Worm (Caenorhabditis elegans): ENCODE data around the gene dop-4.
A peak's percentile ranks its signal among the peaks of the same experiment; 100 is the strongest.

dop-4 gene

DNA sequence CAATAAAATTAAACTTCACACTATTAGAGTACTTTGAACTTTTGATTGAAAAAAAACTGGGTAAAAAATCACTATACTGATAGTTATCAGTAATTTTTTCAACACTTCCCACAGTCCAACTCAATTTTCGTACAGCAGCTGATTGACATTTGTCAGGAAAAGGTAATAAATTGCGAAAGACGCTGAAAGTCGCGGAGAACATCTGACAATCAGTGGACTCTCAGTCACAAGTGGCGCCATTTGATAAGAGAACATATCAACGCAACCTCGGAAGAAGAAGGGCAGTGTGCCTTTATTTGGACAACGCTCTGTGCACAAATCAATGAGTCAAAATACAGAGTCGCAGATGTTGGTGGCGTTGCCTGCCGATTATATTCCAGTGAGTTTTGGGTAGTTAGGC lies 22.5 kb upstream of the dop-4 start, which contains the start of gene C52B11.5 (continued):
- TF ChIP-seq nhr-48 (tag; optimal IDR thresholded peaks at IDR 0.05) (peak; percentile 83), dve-1 (tag; optimal IDR thresholded peaks at IDR 0.05; ENCODE audit: insufficient read depth) (peak; percentile 90), nhr-77 (tag; optimal IDR thresholded peaks at IDR 0.05) (peak; percentile 79), hlh-30 (tag; optimal IDR thresholded peaks at IDR 0.05; ENCODE audit: insufficient read depth) (peak; percentile 71), hlh-11 (tag; optimal IDR thresholded peaks at IDR 0.05) (peak; percentile 97), mep-1 (tag; optimal IDR thresholded peaks at IDR 0.05) (peak; percentile 57)

- TF ChIP-seq ceh-28 (tag; optimal IDR thresholded peaks at IDR 0.05) = no peak
- no peak for TF ChIP-seq rbr-2 (tag; optimal IDR thresholded peaks at IDR 0.05)
- TF ChIP-seq unc-62 (GFP tag; optimal IDR thresholded peaks at IDR 0.05 in 1 of 2) = peak in 1 of 2 experiments; percentile 80
- no peak for TF ChIP-seq unc-62 (tag; optimal IDR thresholded peaks at IDR 0.05)
- no peak for TF ChIP-seq ZK546.5 (tag; optimal IDR thresholded peaks at IDR 0.05)
- TF ChIP-seq mdl-1 (tag; optimal IDR thresholded peaks at IDR 0.05) = no peak
Observed at ce11 chrX:1292894-1293293, 2.2 kb upstream of the dop-4 start.

DNA sequence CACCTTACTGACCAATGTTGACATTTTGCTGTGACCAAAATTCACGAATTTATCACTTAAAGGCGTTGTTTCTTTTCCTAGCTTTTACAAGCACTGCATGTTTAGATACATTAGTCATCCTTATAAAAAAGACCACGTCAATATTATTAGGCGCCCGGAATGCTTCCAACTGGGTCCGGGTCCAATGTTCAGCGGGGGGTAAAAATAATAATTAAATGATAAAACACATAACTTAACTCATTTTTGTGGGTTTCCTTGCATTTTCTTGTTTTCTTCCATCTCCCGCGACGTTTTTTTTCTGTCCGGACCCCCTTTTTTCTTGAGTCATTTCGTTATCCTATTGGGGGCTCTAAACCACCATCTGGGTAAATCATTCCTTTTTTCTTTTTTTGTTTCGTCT lies 1.6 kb upstream of the dop-4 start:
- no peak for TF ChIP-seq arid-1 (GFP tag; conservative IDR thresholded peaks at IDR 0.05)
- peak; percentile 91 for TF ChIP-seq aha-1 (tag)
- TF ChIP-seq attf-4 (tag; optimal IDR thresholded peaks at IDR 0.05) = no peak

ce11 chrX:1295713-1296112 lies 660 bp downstream of the dop-4 start:
- TF ChIP-seq unc-62 (GFP tag; optimal IDR thresholded peaks at IDR 0.05 in 1 of 2) = peak in 1 of 2 experiments; percentile 94
- TF ChIP-seq unc-62 (tag; optimal IDR thresholded peaks at IDR 0.05) = no peak
- no peak for TF ChIP-seq aly-2 (tag; optimal IDR thresholded peaks at IDR 0.05)

ce11 chrX:1299849-1300248 lies 4.8 kb downstream of the dop-4 start, which contains the start of gene inso-1:
TSS of gene inso-1 (plus strand) at chrX:1300149.
- TF ChIP-seq Y105C5A.15 (GFP tag; IDR thresholded peaks at IDR 0.05) (no peak), aha-1 (tag) (peak; percentile 33)

- TF ChIP-seq ceh-82 (tag; optimal IDR thresholded peaks at IDR 0.05) (no peak), Y48G9A.11 (GFP tag; IDR thresholded peaks at IDR 0.05) (no peak), Y5F2A.4 (GFP tag; optimal IDR thresholded peaks at IDR 0.05) (no peak), dpl-1 (GFP tag; optimal IDR thresholded peaks at IDR 0.05) (peak; percentile 62), lim-7 (GFP tag; IDR thresholded peaks at IDR 0.05) (0 out of 2 replicates have a peak, but pooled peaks have one; percentile 39), sdz-12 (GFP tag; optimal IDR thresholded peaks at IDR 0.05) (no peak), daf-12 (tag; optimal IDR thresholded peaks at IDR 0.05) (no peak), mxl-3 (GFP tag; optimal IDR thresholded peaks at IDR 0.05) (peak; percentile 80), F37D6.2 (tag; optimal IDR thresholded peaks at IDR 0.05) (peak; percentile 33), nhr-76 (tag; optimal IDR thresholded peaks at IDR 0.05) (no peak), mdl-1 (tag; optimal IDR thresholded peaks at IDR 0.05) (peak in 1 of 2 experiments; percentile 64), skn-1 (tag; optimal IDR thresholded peaks at IDR 0.05) (no peak), arid-1 (GFP tag; conservative IDR thresholded peaks at IDR 0.05) (no peak), lin-13 (GFP tag; optimal IDR thresholded peaks at IDR 0.05) (peak; percentile 65), tra-1 (GFP tag; IDR thresholded peaks at IDR 0.05) (peak; percentile 45; the same call in 1 of the 2 replicates), saeg-2 (GFP tag; IDR thresholded peaks at IDR 0.05) (0 out of 2 replicates have a peak, but pooled peaks have one; percentile 56), nhr-42 (GFP tag; IDR thresholded peaks at IDR 0.05) (no peak), nhr-48 (tag; optimal IDR thresholded peaks at IDR 0.05) (peak; percentile 51), snpc-4 (tag; optimal IDR thresholded peaks at IDR 0.05) (no peak), T20F7.1 (GFP tag; optimal IDR thresholded peaks at IDR 0.05) (no peak), nhr-25 (tag; optimal IDR thresholded peaks at IDR 0.05; ENCODE audit: borderline replicate concordance, insufficient read depth) (no peak), mdt-29 (GFP tag; IDR thresholded peaks at IDR 0.05) (0 out of 2 replicates have a peak, but pooled peaks have one; percentile 14), jun-1 (tag; optimal IDR thresholded peaks at IDR 0.05) (no peak), ztf-11 (tag; optimal IDR thresholded peaks at IDR 0.05) (no peak), zip-11 (GFP tag; IDR thresholded peaks at IDR 0.05) (no peak), attf-4 (tag; optimal IDR thresholded peaks at IDR 0.05) (no peak), zip-2 (tag; optimal IDR thresholded peaks at IDR 0.05) (no peak), zfp-2 (tag; optimal IDR thresholded peaks at IDR 0.05) (no peak), dmd-6 (GFP tag; IDR thresholded peaks at IDR 0.05) (peak; percentile 73)
Observed at ce11 chrX:1302267-1302666, 7.2 kb downstream of the dop-4 start.

All from whole organism, L4 larva.